Worm (Caenorhabditis elegans): ENCODE measurements around the gene Y6G8.8.
"Not testable (repeated sequence)": the region's sequence is repeated elsewhere in the genome, so short reads cannot be mapped to it uniquely, and the experiment has no call there.

Gene Y6G8.8

ce11 chrV:17606050-17606449, 14.3 kb upstream of the Y6G8.8 start, which contains the start of gene Y6G8.16:
Y6G8.16 (plus strand) TSS chrV:17606350.
- TF ChIP-seq unc-86, tbx-7, ref-2 (tag; optimal IDR thresholded peaks at IDR 0.05): not testable (repeated sequence)

ce11 chrV:17607797-17608196, 12.6 kb upstream of the Y6G8.8 start, which contains the start of gene srz-91:
srz-91 (plus strand) TSS chrV:17608097.
- TF ChIP-seq ceh-30 (tag; optimal IDR thresholded peaks at IDR 0.05): no peak
- no peak for TF ChIP-seq eyg-1 (tag; optimal IDR thresholded peaks at IDR 0.05)
- TF ChIP-seq ceh-34 (tag; optimal IDR thresholded peaks at IDR 0.05): no peak
- TF ChIP-seq dmd-4 (tag; optimal IDR thresholded peaks at IDR 0.05; ENCODE audit: borderline replicate concordance): no peak
- no peak for TF ChIP-seq ama-1 (optimal IDR thresholded peaks at IDR 0.05)
- TF ChIP-seq fkh-6 (tag; optimal IDR thresholded peaks at IDR 0.05): no peak
- no peak for TF ChIP-seq ceh-31 (tag; optimal IDR thresholded peaks at IDR 0.05)
- no peak for TF ChIP-seq tbx-7 (tag; optimal IDR thresholded peaks at IDR 0.05)
- no peak for TF ChIP-seq ceh-48 (tag; optimal IDR thresholded peaks at IDR 0.05)
- TF ChIP-seq unc-55 (GFP tag; optimal IDR thresholded peaks at IDR 0.05): no peak
- TF ChIP-seq ceh-22 (tag; optimal IDR thresholded peaks at IDR 0.05): no peak
- TF ChIP-seq ahr-1 (tag; optimal IDR thresholded peaks at IDR 0.05): no peak

- TF ChIP-seq unc-42, dve-1, ttx-3 (tag; optimal IDR thresholded peaks at IDR 0.05): not testable (repeated sequence)
Measured at ce11 chrV:17610503-17610902, 9.9 kb upstream of the Y6G8.8 start, which contains the start of gene Y6G8.15. Y6G8.15 (minus strand) TSS chrV:17610603.

ce11 chrV:17614251-17614650, 6.1 kb upstream of the Y6G8.8 start, which contains the start of gene Y6G8.14:
Y6G8.14 (minus strand) TSS chrV:17614351.
- no peak for TF ChIP-seq ceh-30 (tag; optimal IDR thresholded peaks at IDR 0.05)
- TF ChIP-seq madf-2 (tag; optimal IDR thresholded peaks at IDR 0.05): no peak
- no peak for TF ChIP-seq hlh-13 (GFP tag; optimal IDR thresholded peaks at IDR 0.05)
- no peak for TF ChIP-seq F13H6.1 (tag; optimal IDR thresholded peaks at IDR 0.05)
- no peak for TF ChIP-seq rnt-1 (tag; optimal IDR thresholded peaks at IDR 0.05)
- no peak for TF ChIP-seq pros-1 (tag; optimal IDR thresholded peaks at IDR 0.05)
- no peak for TF ChIP-seq ceh-45 (GFP tag; IDR thresholded peaks at IDR 0.05)
- TF ChIP-seq unc-3 (GFP tag; conservative IDR thresholded peaks at IDR 0.05): no peak
- no peak for TF ChIP-seq unc-3 (tag; optimal IDR thresholded peaks at IDR 0.05)
- TF ChIP-seq nhr-11 (tag; optimal IDR thresholded peaks at IDR 0.05): no peak
- TF ChIP-seq tbx-7 (tag; optimal IDR thresholded peaks at IDR 0.05): no peak
- no peak for TF ChIP-seq unc-55 (GFP tag; optimal IDR thresholded peaks at IDR 0.05)
- TF ChIP-seq C08G9.2 (tag; optimal IDR thresholded peaks at IDR 0.05): no peak
- no peak for TF ChIP-seq C38D4.7 (GFP tag; optimal IDR thresholded peaks at IDR 0.05)
- TF ChIP-seq ahr-1 (tag; optimal IDR thresholded peaks at IDR 0.05): no peak
- TF ChIP-seq elt-4 (tag; optimal IDR thresholded peaks at IDR 0.05): no peak
- no peak for TF ChIP-seq unc-42 (tag; optimal IDR thresholded peaks at IDR 0.05)
- no peak for TF ChIP-seq nhr-232 (tag; optimal IDR thresholded peaks at IDR 0.05)
- TF ChIP-seq hlh-15 (tag; optimal IDR thresholded peaks at IDR 0.05): no peak
- TF ChIP-seq ceh-48 (tag; optimal IDR thresholded peaks at IDR 0.05): no peak
- no peak for TF ChIP-seq pag-3 (tag; optimal IDR thresholded peaks at IDR 0.05; ENCODE audit: borderline replicate concordance)

ce11 chrV:17615609-17616008, 4.8 kb upstream of the Y6G8.8 start, which contains the start of gene Y6G8.5:
Y6G8.5 (minus strand) TSS chrV:17615709.
- no peak for TF ChIP-seq lin-11 (tag; optimal IDR thresholded peaks at IDR 0.05)
- no peak for TF ChIP-seq ets-4 (tag; optimal IDR thresholded peaks at IDR 0.05)
- no peak for TF ChIP-seq ceh-2 (tag; optimal IDR thresholded peaks at IDR 0.05)
- no peak for TF ChIP-seq pat-9 (tag; optimal IDR thresholded peaks at IDR 0.05)
- no peak for TF ChIP-seq sox-2 (GFP tag; IDR thresholded peaks at IDR 0.05)
- TF ChIP-seq ceh-18 (tag; optimal IDR thresholded peaks at IDR 0.05): no peak
- no peak for TF ChIP-seq fkh-6 (tag; optimal IDR thresholded peaks at IDR 0.05)
- TF ChIP-seq pax-1 (tag; optimal IDR thresholded peaks at IDR 0.05): no peak

Measured in whole organism, late embryonic.